Fruit fly (Drosophila melanogaster) whole organism, embryonic: Measurements from ENCODE around the gene Upf1.

Experiments used
- Asciz ChIP-seq: fragments of 200-800 bp; sonication (Bioruptor generic); optimal IDR thresholded peaks from 2 replicates; lab custom pipeline; 2017; ENCODE audit warnings: missing biosample characterization, mild to moderate bottlenecking, missing genetic modification characterization, missing genetic modification reagents
- Atf-2 ChIP-seq: fragments of 200-800 bp; sonication (Bioruptor generic); optimal IDR thresholded peaks from 2 replicates; lab custom pipeline; 2016; ENCODE audit warnings: missing biosample characterization, missing genetic modification characterization
- CG10366 ChIP-seq: fragments of 200-800 bp; sonication (Bioruptor generic); IDR thresholded peaks from 2 replicates; pipeline ENCODE4 v1.3.6; 2022; ENCODE audit warnings: missing biosample characterization, missing genetic modification characterization
- CG10654 ChIP-seq: fragments of 200-800 bp; sonication (Bioruptor generic); optimal IDR thresholded peaks from 2 replicates; lab custom pipeline; 2016; ENCODE audit warnings: missing biosample characterization, missing genetic modification characterization
- CG12769 ChIP-seq: fragments of 200-800 bp; sonication (Bioruptor generic); optimal IDR thresholded peaks from 2 replicates; lab custom pipeline; 2019; ENCODE audit warnings: missing biosample characterization, mild to moderate bottlenecking, missing genetic modification characterization, moderate library complexity
- CG13775 ChIP-seq: fragments of 200-800 bp; sonication (Bioruptor generic); optimal IDR thresholded peaks from 3 replicates; lab custom pipeline; 2017; ENCODE audit warnings: missing biosample characterization, mild to moderate bottlenecking, missing genetic modification characterization
- CG14667 ChIP-seq: fragments of 200-800 bp; sonication (Bioruptor generic); IDR thresholded peaks from 2 replicates; pipeline ENCODE4 v1.3.6; 2022; ENCODE audit warnings: missing biosample characterization, missing genetic modification characterization
- CG15011 ChIP-seq: fragments of 200-800 bp; sonication (Bioruptor generic); optimal IDR thresholded peaks from 3 replicates; lab custom pipeline; 2018; ENCODE audit warnings: missing biosample characterization, mild to moderate bottlenecking, missing genetic modification characterization
- CG17359 ChIP-seq: fragments of 200-800 bp; sonication (Bioruptor generic); optimal IDR thresholded peaks from 3 replicates; lab custom pipeline; 2018; ENCODE audit warnings: missing biosample characterization, mild to moderate bottlenecking, missing genetic modification characterization, moderate library complexity
- CG17912 ChIP-seq: fragments of 200-800 bp; sonication (Bioruptor generic); optimal IDR thresholded peaks from 2 replicates; lab custom pipeline; 2018; ENCODE audit warnings: missing biosample characterization, mild to moderate bottlenecking, missing genetic modification characterization
- CG18619 ChIP-seq: fragments of 200-800 bp; sonication (Bioruptor generic); optimal IDR thresholded peaks from 3 replicates; lab custom pipeline; 2017; ENCODE audit warnings: missing biosample characterization, mild to moderate bottlenecking, missing genetic modification characterization
- CG2116 ChIP-seq: fragments of 200-800 bp; sonication (Bioruptor generic); optimal IDR thresholded peaks from 3 replicates; lab custom pipeline; 2018; ENCODE audit warnings: missing biosample characterization, mild to moderate bottlenecking, missing genetic modification characterization
- CG2875 ChIP-seq: fragments of 200-800 bp; sonication (Bioruptor generic); optimal IDR thresholded peaks from 2 replicates; lab custom pipeline; 2017; ENCODE audit warnings: missing biosample characterization, mild to moderate bottlenecking, missing genetic modification characterization, missing genetic modification reagents
- CG2889 ChIP-seq: fragments of 200-800 bp; sonication (Bioruptor generic); IDR thresholded peaks from 3 replicates; pipeline ENCODE4 v1.3.6; 2022; ENCODE audit warnings: missing biosample characterization, missing genetic modification characterization
- CG4707 ChIP-seq: fragments of 200-800 bp; sonication (Bioruptor generic); optimal IDR thresholded peaks from 2 replicates; lab custom pipeline; 2018; ENCODE audit warnings: missing biosample characterization, mild to moderate bottlenecking, missing genetic modification characterization, moderate library complexity
- CG7357 ChIP-seq: fragments of 200-800 bp; sonication (Bioruptor generic); IDR thresholded peaks from 3 replicates; pipeline ENCODE4 v1.3.6; 2022; ENCODE audit warnings: missing biosample characterization, missing genetic modification characterization
- CG7963 ChIP-seq: fragments of 200-800 bp; sonication (Bioruptor generic); IDR thresholded peaks from 3 replicates; pipeline ENCODE4 v1.3.6; 2022; ENCODE audit warnings: missing biosample characterization, missing genetic modification characterization; ENCODE audit not compliant: partially characterized antibody
- CG8290 ChIP-seq, 3 experiments: fragments of 200-800 bp; sonication (Bioruptor generic); optimal IDR thresholded peaks; 2 replicates each; lab custom pipeline; 2016 to 2019; ENCODE audit warnings: missing biosample characterization in 3 of 3, missing genetic modification characterization in 3 of 3, mild to moderate bottlenecking in 2 of 3, moderate library complexity in 1 of 3
- CG9215 ChIP-seq: fragments of 200-800 bp; sonication (Bioruptor generic); IDR thresholded peaks from 2 replicates; pipeline ENCODE4 v1.3.6; 2022; ENCODE audit warnings: missing biosample characterization, missing genetic modification characterization
- CG9609 ChIP-seq: fragments of 200-800 bp; sonication (Bioruptor generic); optimal IDR thresholded peaks from 3 replicates; lab custom pipeline; 2016; ENCODE audit warnings: missing biosample characterization, missing genetic modification characterization
- D19B ChIP-seq: fragments of 200-800 bp; sonication (Bioruptor generic); optimal IDR thresholded peaks from 2 replicates; lab custom pipeline; 2017; ENCODE audit warnings: missing biosample characterization, mild to moderate bottlenecking, missing genetic modification characterization
- Doc2 ChIP-seq: fragments of 200-800 bp; sonication (Bioruptor generic); IDR thresholded peaks from 2 replicates; pipeline ENCODE4 v1.3.6; 2022; ENCODE audit warnings: missing biosample characterization, missing genetic modification characterization
- Doc3 ChIP-seq: fragments of 200-800 bp; sonication (Bioruptor generic); IDR thresholded peaks from 3 replicates; pipeline ENCODE4 v1.3.6; 2022; ENCODE audit warnings: missing biosample characterization, missing genetic modification characterization; ENCODE audit not compliant: partially characterized antibody
- E2f1 ChIP-seq: fragments of 200-800 bp; sonication (Bioruptor generic); IDR thresholded peaks from 2 replicates; pipeline ENCODE4 v1.3.6; 2022; ENCODE audit warnings: missing biosample characterization, missing genetic modification characterization
- E2f2 ChIP-seq: fragments of 200-800 bp; sonication (Bioruptor generic); IDR thresholded peaks from 2 replicates; pipeline ENCODE4 v1.3.6; 2022; ENCODE audit warnings: missing biosample characterization, missing genetic modification characterization
- Eip74EF ChIP-seq, 2 experiments: fragments of 200-800 bp in 1 of 2; fragments of >200 bp in 1 of 2; sonication (Bioruptor generic) in 1 of 2; optimal IDR thresholded peaks; 2 replicates each; lab custom pipeline; 2017 to 2019; ENCODE audit warnings: missing biosample characterization in 2 of 2, missing genetic modification characterization in 2 of 2, mild to moderate bottlenecking in 1 of 2, moderate library complexity in 1 of 2
- Fer1 ChIP-seq: fragments of 200-800 bp; sonication (Bioruptor generic); optimal IDR thresholded peaks from 2 replicates; lab custom pipeline; 2017; ENCODE audit warnings: missing biosample characterization, mild to moderate bottlenecking, missing genetic modification characterization
- Oaz ChIP-seq: fragments of 200-800 bp; sonication (Bioruptor generic); IDR thresholded peaks from 2 replicates; pipeline ENCODE4 v1.3.6; 2022; ENCODE audit warnings: missing biosample characterization, missing genetic modification characterization
- Rfx ChIP-seq: fragments of 200-800 bp; sonication (Bioruptor generic); IDR thresholded peaks from 2 replicates; pipeline ENCODE4 v1.3.6; 2022; ENCODE audit warnings: missing biosample characterization, missing genetic modification characterization
- Stat92E ChIP-seq, 3 experiments: fragments of >200 bp in 2 of 3; fragments of 200-800 bp in 1 of 3; sonication (Bioruptor generic) in 1 of 3; optimal IDR thresholded peaks; 2 replicates each; lab custom pipeline; 2017 to 2019; ENCODE audit warnings: missing biosample characterization in 3 of 3, missing genetic modification characterization in 3 of 3, mild to moderate bottlenecking in 1 of 3, moderate library complexity in 1 of 3
- ac ChIP-seq: fragments of 200-800 bp; sonication (Bioruptor generic); optimal IDR thresholded peaks from 3 replicates; lab custom pipeline; 2017; ENCODE audit warnings: missing biosample characterization, mild to moderate bottlenecking, missing genetic modification characterization
- bab2 ChIP-seq: fragments of 200-800 bp; sonication (Bioruptor generic); optimal IDR thresholded peaks from 2 replicates; lab custom pipeline; 2016; ENCODE audit warnings: missing biosample characterization, missing genetic modification characterization
- chm ChIP-seq: fragments of 200-800 bp; sonication (Bioruptor generic); IDR thresholded peaks from 2 replicates; pipeline ENCODE4 v1.3.6; 2022; ENCODE audit warnings: missing biosample characterization, missing genetic modification characterization
- chn ChIP-seq: fragments of 200-800 bp; sonication (Bioruptor generic); optimal IDR thresholded peaks from 2 replicates; lab custom pipeline; 2016; ENCODE audit warnings: missing biosample characterization, missing genetic modification characterization
- cwo ChIP-seq: fragments of 200-800 bp; sonication (Bioruptor generic); optimal IDR thresholded peaks from 3 replicates; lab custom pipeline; 2017; ENCODE audit warnings: missing biosample characterization, missing genetic modification characterization, mild to moderate bottlenecking, moderate library complexity, missing genetic modification reagents
- jing ChIP-seq: fragments of 200-800 bp; sonication (Bioruptor generic); optimal IDR thresholded peaks from 2 replicates; lab custom pipeline; 2018; ENCODE audit warnings: missing biosample characterization, mild to moderate bottlenecking, missing genetic modification characterization
- maf-S ChIP-seq: fragments of 200-800 bp; sonication (Bioruptor generic); optimal IDR thresholded peaks from 2 replicates; lab custom pipeline; 2016; ENCODE audit warnings: missing biosample characterization, missing genetic modification characterization
- mam ChIP-seq: fragments of 200-800 bp; sonication (Bioruptor generic); optimal IDR thresholded peaks from 3 replicates; lab custom pipeline; 2016; ENCODE audit warnings: missing biosample characterization, missing genetic modification characterization
- mirr ChIP-seq: fragments of 200-800 bp; sonication (Bioruptor generic); optimal IDR thresholded peaks from 3 replicates; lab custom pipeline; 2018; ENCODE audit warnings: missing biosample characterization, mild to moderate bottlenecking, missing genetic modification characterization
- peb ChIP-seq: fragments of 200-800 bp; sonication (Bioruptor generic); IDR thresholded peaks from 2 replicates; pipeline ENCODE4 v1.3.6; 2022; ENCODE audit warnings: missing biosample characterization, missing genetic modification characterization
- pnt ChIP-seq: fragments of 200-800 bp; sonication (Bioruptor generic); optimal IDR thresholded peaks from 3 replicates; lab custom pipeline; 2016; ENCODE audit warnings: missing biosample characterization, missing genetic modification characterization
- pum ChIP-seq: fragments of 200-800 bp; sonication (Bioruptor generic); optimal IDR thresholded peaks from 2 replicates; lab custom pipeline; 2016; ENCODE audit warnings: missing biosample characterization, missing genetic modification characterization
- scrt ChIP-seq: fragments of 200-800 bp; sonication (Bioruptor generic); optimal IDR thresholded peaks from 2 replicates; lab custom pipeline; 2018; ENCODE audit warnings: missing biosample characterization, mild to moderate bottlenecking, missing genetic modification characterization, moderate library complexity
- sens-2 ChIP-seq: fragments of 200-800 bp; sonication (Bioruptor generic); IDR thresholded peaks from 2 replicates; pipeline ENCODE4 v1.3.6; 2022; ENCODE audit warnings: missing biosample characterization, missing genetic modification characterization
- slp2 ChIP-seq: fragments of 200-800 bp; sonication (Bioruptor generic); optimal IDR thresholded peaks from 2 replicates; lab custom pipeline; 2016; ENCODE audit warnings: missing biosample characterization, missing genetic modification characterization
- trh ChIP-seq: fragments of 200-800 bp; sonication (Bioruptor generic); optimal IDR thresholded peaks from 2 replicates; lab custom pipeline; 2016; ENCODE audit warnings: missing biosample characterization, missing genetic modification characterization
- zen2 ChIP-seq: fragments of 200-800 bp; sonication (Bioruptor generic); IDR thresholded peaks from 3 replicates; pipeline ENCODE4 v1.3.6; 2022; ENCODE audit warnings: missing biosample characterization, missing genetic modification characterization; ENCODE audit not compliant: partially characterized antibody

Gene Upf1

DNA sequence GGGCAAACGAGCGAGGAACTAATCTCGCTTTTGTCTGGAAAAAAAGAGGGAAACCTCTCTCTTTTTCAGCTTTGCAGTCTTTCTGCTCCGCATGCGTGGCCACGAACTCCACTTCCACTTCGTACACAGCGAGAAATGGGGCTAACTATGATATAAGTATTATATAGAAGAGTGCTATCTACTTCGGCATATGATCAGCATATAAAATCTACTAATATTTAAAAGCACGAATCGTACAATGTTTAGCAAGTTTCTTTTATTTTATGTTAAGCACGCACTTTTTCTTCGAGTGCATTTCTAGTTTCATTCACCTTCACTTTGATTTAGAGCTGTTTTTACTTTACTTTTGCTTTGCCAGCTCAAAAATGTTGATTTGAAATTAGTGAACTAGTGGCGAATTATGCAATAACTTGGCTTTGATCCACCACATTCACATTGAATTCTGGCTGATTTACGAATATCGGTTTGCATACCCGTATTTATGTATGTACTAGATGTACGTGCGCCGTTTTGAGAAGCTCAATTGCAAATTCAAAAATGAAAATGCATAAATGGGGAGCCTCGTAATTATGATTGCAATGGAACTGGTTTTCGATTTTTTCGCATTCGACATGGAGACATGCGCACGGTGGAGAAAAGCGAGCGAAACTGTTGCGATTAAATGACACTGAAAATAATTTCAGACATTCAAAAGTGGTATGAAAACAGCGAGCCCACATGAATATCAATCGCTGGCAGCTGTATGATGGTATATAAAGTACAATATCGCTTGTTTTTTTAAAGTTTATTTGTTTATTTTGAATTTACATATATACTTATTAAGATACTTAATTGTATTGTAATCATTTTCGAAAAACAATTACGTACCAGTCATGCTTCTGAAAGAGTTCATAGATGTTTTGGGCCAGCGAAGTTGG is 47.4 kb downstream of the Upf1 start (continued):
- TF ChIP-seq D19B (GFP tag; lab: Kevin White, UChicago): no peak
- peak; percentile 56 for TF ChIP-seq trh
- TF ChIP-seq ac (GFP tag; lab: Kevin White, UChicago): peak; percentile 12
- TF ChIP-seq CG18619 (GFP tag; lab: Kevin White, UChicago): peak; percentile 36
- peak; percentile 57; the same call in 1 of the 3 replicates for TF ChIP-seq CG7357 (GFP tag; lab: Robert Waterston, UW)
- peak; percentile 78 for TF ChIP-seq CG10366
- TF ChIP-seq maf-S: peak; percentile 5
- peak; percentile 57 for TF ChIP-seq sens-2 (GFP tag; lab: Robert Waterston, UW)
- peak; percentile 73 for TF ChIP-seq CG14667 (GFP tag; lab: Robert Waterston, UW)
- peak; percentile 70 for TF ChIP-seq E2f1 (GFP tag; lab: Robert Waterston, UW)
- peak; percentile 79 for TF ChIP-seq bab2 (GFP tag; lab: Kevin White, UChicago)
- TF ChIP-seq CG2889 (GFP tag; lab: Robert Waterston, UW): 0 out of 3 replicates have a peak, but pooled peaks have one; percentile 35
- peak; percentile 78 for TF ChIP-seq mam (GFP tag; lab: Kevin White, UChicago)
- peak; percentile 35 for TF ChIP-seq scrt (GFP tag; lab: Kevin White, UChicago)
- peak; percentile 62 for TF ChIP-seq CG8290 (GFP tag; optimal IDR thresholded peaks at IDR 0.05; lab: Kevin White, UChicago)
- TF ChIP-seq CG8290 (tag; optimal IDR thresholded peaks at IDR 0.05; lab: Kevin White, UChicago): no peak
- peak; percentile 70 for TF ChIP-seq Oaz
- peak; percentile 53; the same call in 1 of the 2 replicates for TF ChIP-seq CG9215 (GFP tag; lab: Robert Waterston, UW)
- TF ChIP-seq CG12769: peak; percentile 78
- TF ChIP-seq CG9609 (GFP tag; lab: Kevin White, UChicago): peak; percentile 11
- peak; percentile 46 for TF ChIP-seq cwo (GFP tag; lab: Kevin White, UChicago)
- peak; percentile 16 for TF ChIP-seq CG2116 (GFP tag; lab: Kevin White, UChicago)
- no peak for TF ChIP-seq zen2 (GFP tag; lab: Robert Waterston, UW)
- no peak for TF ChIP-seq Doc3 (GFP tag; lab: Robert Waterston, UW)
- TF ChIP-seq mirr (GFP tag; lab: Kevin White, UChicago): no peak
- TF ChIP-seq CG15011: peak; percentile 14
- TF ChIP-seq Stat92E (GFP tag; optimal IDR thresholded peaks at IDR 0.05; lab: Kevin White, UChicago): no peak
- peak; percentile 82 for TF ChIP-seq pum
- peak; percentile 81 for TF ChIP-seq pnt (GFP tag; lab: Kevin White, UChicago)
- peak; percentile 36 for TF ChIP-seq CG13775 (GFP tag; lab: Kevin White, UChicago)
- peak; percentile 84 for TF ChIP-seq Rfx (GFP tag; lab: Robert Waterston, UW)
- TF ChIP-seq chm (GFP tag; lab: Robert Waterston, UW): peak; percentile 56
- TF ChIP-seq E2f2: peak; percentile 57; the same call in 1 of the 2 replicates
- TF ChIP-seq chn: peak; percentile 52
- peak; percentile 9 for TF ChIP-seq Atf-2 (GFP tag; lab: Kevin White, UChicago)
- peak in 1 of 2 experiments; percentile 91 for TF ChIP-seq Eip74EF (GFP tag; optimal IDR thresholded peaks at IDR 0.05; lab: Kevin White, UChicago)
- peak; percentile 69 for TF ChIP-seq Asciz (GFP tag; lab: Kevin White, UChicago)
- TF ChIP-seq CG17912 (GFP tag; lab: Kevin White, UChicago): peak; percentile 70
- TF ChIP-seq CG17359 (tag; lab: Kevin White, UChicago): peak; percentile 82
- peak; percentile 77 for TF ChIP-seq slp2 (GFP tag; lab: Kevin White, UChicago)
- TF ChIP-seq peb: peak; percentile 73; the same call in 1 of the 2 replicates
- TF ChIP-seq CG4707: peak; percentile 64
- TF ChIP-seq jing (GFP tag; lab: Kevin White, UChicago): peak; percentile 58
- peak; percentile 56; the same call in 1 of the 2 replicates for TF ChIP-seq Doc2
- peak; percentile 34 for TF ChIP-seq CG10654 (GFP tag; lab: Kevin White, UChicago)
- peak; percentile 48 for TF ChIP-seq CG2875 (GFP tag; lab: Kevin White, UChicago)
- no peak for TF ChIP-seq CG7963 (GFP tag; lab: Robert Waterston, UW)
- TF ChIP-seq Fer1 (GFP tag; lab: Kevin White, UChicago): peak; percentile 57
